Worm (Caenorhabditis elegans) whole organism, late embryonic: ENCODE measurements around the gene C01F1.5.
A peak's percentile ranks its signal among the peaks of the same experiment; 100 is the strongest.

Experiments
- ama-1 ChIP-seq: fragments of 150-350 bp; optimal IDR thresholded peaks from 2 replicates; lab custom pipeline; 2014
- ceh-22 ChIP-seq: sonication (generic microtip); optimal IDR thresholded peaks from 2 replicates; lab custom pipeline; 2017; ENCODE audit warnings: missing biosample characterization, missing genetic modification characterization
- ceh-34 ChIP-seq: sonication (generic microtip); optimal IDR thresholded peaks from 2 replicates; lab custom pipeline; 2016; ENCODE audit warnings: mild to moderate bottlenecking, missing genetic modification characterization, missing compliant biosample characterization
- ceh-9 ChIP-seq: sonication (generic microtip); optimal IDR thresholded peaks from 2 replicates; lab custom pipeline; 2016; ENCODE audit warnings: mild to moderate bottlenecking, missing genetic modification characterization, inconsistent platforms, missing compliant biosample characterization
- elt-2 ChIP-seq: sonication (generic microtip); optimal IDR thresholded peaks from 2 replicates; lab custom pipeline; 2016; ENCODE audit warnings: missing genetic modification reagents, missing genetic modification characterization, missing compliant biosample characterization
- mec-3 ChIP-seq: sonication (generic microtip); optimal IDR thresholded peaks from 2 replicates; lab custom pipeline; 2016; ENCODE audit warnings: borderline replicate concordance, missing genetic modification characterization, missing compliant biosample characterization
- npax-4 ChIP-seq: sonication (generic microtip); optimal IDR thresholded peaks from 2 replicates; lab custom pipeline; 2016; ENCODE audit warnings: missing genetic modification characterization, missing compliant biosample characterization
- pag-3 ChIP-seq: sonication (generic microtip); optimal IDR thresholded peaks from 2 replicates; lab custom pipeline; 2016; ENCODE audit warnings: missing compliant biosample characterization, missing genetic modification characterization, borderline replicate concordance
- pha-4 ChIP-seq: fragments of 150-350 bp; optimal IDR thresholded peaks from 2 replicates; lab custom pipeline; 2018; ENCODE audit warnings: missing biosample characterization, missing genetic modification reagents, missing genetic modification characterization
- pros-1 ChIP-seq: fragments of 150-350 bp; optimal IDR thresholded peaks from 2 replicates; lab custom pipeline; 2014; ENCODE audit warnings: missing biosample characterization, missing genetic modification reagents, missing genetic modification characterization
- syd-9 ChIP-seq: sonication (generic microtip); optimal IDR thresholded peaks from 2 replicates; lab custom pipeline; 2016; ENCODE audit warnings: mild to moderate bottlenecking, missing genetic modification characterization, moderate library complexity, missing compliant biosample characterization
- tbx-2 ChIP-seq: sonication (generic microtip); optimal IDR thresholded peaks from 2 replicates; lab custom pipeline; 2016; ENCODE audit warnings: missing genetic modification characterization, missing compliant biosample characterization
- ztf-16 ChIP-seq: sonication (generic microtip); optimal IDR thresholded peaks from 2 replicates; lab custom pipeline; 2017; ENCODE audit warnings: missing genetic modification characterization, missing compliant biosample characterization

DNA sequence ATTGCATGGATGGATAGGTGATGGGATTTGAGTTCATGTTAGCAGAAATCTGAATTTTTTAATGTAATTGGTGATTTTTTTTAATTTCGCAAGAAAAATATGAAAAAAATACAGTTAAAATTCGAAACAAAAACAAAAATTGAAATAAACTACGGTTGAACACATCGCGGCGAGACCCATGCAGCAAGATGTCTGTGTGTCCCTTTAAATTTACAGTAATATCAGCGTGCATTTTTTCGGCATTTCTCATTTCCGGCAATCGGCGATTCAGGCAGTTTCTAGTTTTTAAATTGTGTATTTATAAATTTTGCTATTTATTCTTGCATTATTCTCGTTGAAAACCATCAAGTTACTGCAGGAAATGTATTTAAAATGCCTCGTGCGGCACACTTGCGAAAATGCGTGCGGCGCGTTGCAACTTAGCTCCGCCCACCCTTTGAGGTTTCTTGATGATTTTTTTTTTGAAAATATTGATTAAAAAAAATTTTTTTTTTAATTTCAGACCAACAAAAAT, 43.9 kb downstream of the C01F1.5 start, which contains the start of the genes fbxc-44 and C16A11.2:
- TF ChIP-seq pros-1 (tag; lab: Kevin White, UChicago) (no peak), syd-9 (tag; lab: Kevin White, UChicago) (peak; percentile 54), elt-2 (tag; lab: Kevin White, UChicago) (peak; percentile 100), pha-4 (no peak), mec-3 (tag; lab: Kevin White, UChicago) (no peak), tbx-2 (peak; percentile 79), ztf-16 (tag; lab: Kevin White, UChicago) (peak; percentile 62), ama-1 (lab: Kevin White, UChicago) (no peak), ceh-22 (tag; lab: Kevin White, UChicago) (no peak), pag-3 (tag; lab: Kevin White, UChicago) (no peak), npax-4 (tag; lab: Kevin White, UChicago) (peak; percentile 37), ceh-9 (tag; lab: Kevin White, UChicago) (no peak), ceh-34 (tag; lab: Kevin White, UChicago) (peak; percentile 66)
